Fruit fly (Drosophila melanogaster): ENCODE results near the gene dgt1.

DNA sequence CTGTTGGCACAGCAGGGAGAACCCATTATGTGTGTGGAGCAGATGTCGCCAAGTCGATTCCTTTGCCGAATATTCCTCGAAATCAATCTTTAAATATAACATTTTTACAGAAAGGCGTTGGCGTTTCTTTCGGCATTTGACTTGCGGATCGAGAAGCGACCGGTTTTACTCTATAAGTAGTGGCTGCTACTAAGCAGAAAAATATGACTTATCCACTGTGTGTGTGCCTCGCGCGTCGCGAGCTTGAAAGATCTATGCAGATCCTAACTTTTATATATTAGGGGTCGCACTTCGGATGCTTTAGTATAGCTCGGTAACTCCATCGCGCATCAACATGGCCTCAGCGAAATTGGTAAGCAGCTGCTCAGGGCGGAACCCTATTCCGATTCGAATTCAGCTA lies 47.9 kb upstream of the dgt1 start, which contains the start of gene CG15515:
- TF ChIP-seq GATAd (GFP tag; optimal IDR thresholded peaks at IDR 0.05) (no peak), dsf (GFP tag; optimal IDR thresholded peaks at IDR 0.05; ENCODE audit: borderline replicate concordance) (no peak)
